Fruit fly (Drosophila melanogaster): ENCODE data around the gene slo.

The slo gene

DNA sequence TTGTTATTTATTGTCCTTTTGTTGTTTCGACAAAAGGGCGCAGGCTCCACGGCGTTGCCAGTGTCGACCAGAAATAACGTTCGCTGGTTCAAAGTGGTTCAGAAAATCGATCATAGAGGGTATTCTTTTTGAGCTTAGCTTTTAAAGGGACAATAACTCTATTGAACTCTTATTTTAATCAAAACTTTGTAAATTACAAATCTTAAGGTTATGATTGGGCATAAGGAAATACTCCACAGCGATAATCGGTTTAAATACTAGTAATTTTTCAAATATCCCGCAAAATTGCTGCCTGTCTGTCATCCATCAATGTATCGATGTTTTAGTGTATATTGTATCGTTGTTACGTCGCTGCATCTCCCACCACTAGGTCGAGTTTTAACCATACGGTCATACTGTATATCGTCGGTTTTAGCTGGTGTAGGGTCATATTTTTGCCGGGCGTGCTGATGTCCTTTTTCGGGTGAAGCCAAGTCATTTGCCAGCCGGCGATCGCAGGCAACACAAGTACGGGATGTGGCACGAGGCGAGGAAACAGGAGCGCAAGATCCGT lies 7.4 kb upstream of the slo start, which contains the start of the genes CG31125 and CG6695 (continued):
- TF ChIP-seq zfh2 (GFP tag; optimal IDR thresholded peaks at IDR 0.05) = peak; percentile 77
- no peak for TF ChIP-seq CG1792 (GFP tag; optimal IDR thresholded peaks at IDR 0.05)
- peak; percentile 85 for TF ChIP-seq Scr (GFP tag; IDR thresholded peaks at IDR 0.05; ENCODE audit: partially characterized antibody)
- 0 out of 3 replicates have a peak, but pooled peaks have one; percentile 40 for TF ChIP-seq zfh1 (GFP tag; IDR thresholded peaks at IDR 0.05)
- TF ChIP-seq CG10431 (GFP tag; optimal IDR thresholded peaks at IDR 0.05) = no peak
- TF ChIP-seq CG13296 (GFP tag; optimal IDR thresholded peaks at IDR 0.05) = no peak
- TF ChIP-seq pho (GFP tag; optimal IDR thresholded peaks at IDR 0.05) = peak; percentile 70
- peak; percentile 21 for TF ChIP-seq CG12942 (GFP tag; optimal IDR thresholded peaks at IDR 0.05)
- no peak for TF ChIP-seq ap (GFP tag; IDR thresholded peaks at IDR 0.05)
- peak; percentile 73 for TF ChIP-seq vnd (GFP tag; IDR thresholded peaks at IDR 0.05; ENCODE audit: partially characterized antibody)
- peak; percentile 86 for TF ChIP-seq CG6791 (GFP tag; IDR thresholded peaks at IDR 0.05; ENCODE audit: partially characterized antibody)
- TF ChIP-seq p53 (GFP tag; optimal IDR thresholded peaks at IDR 0.05) = peak; percentile 52
- no peak for TF ChIP-seq CG6254 (GFP tag; optimal IDR thresholded peaks at IDR 0.05)
- no peak for TF ChIP-seq gce (GFP tag; IDR thresholded peaks at IDR 0.05)
- no peak for TF ChIP-seq CG7271 (tag; optimal IDR thresholded peaks at IDR 0.05)
- peak; percentile 58 for TF ChIP-seq Mad (GFP tag; optimal IDR thresholded peaks at IDR 0.05)
- TF ChIP-seq CG7839 (tag; optimal IDR thresholded peaks at IDR 0.05) = no peak
- TF ChIP-seq az2 (GFP tag; optimal IDR thresholded peaks at IDR 0.05) = peak; percentile 37
- peak; percentile 81 for TF ChIP-seq CG2120 (GFP tag; optimal IDR thresholded peaks at IDR 0.05)
- TF ChIP-seq sens-2 (GFP tag; IDR thresholded peaks at IDR 0.05) = no peak
- TF ChIP-seq CG31388 (GFP tag; optimal IDR thresholded peaks at IDR 0.05) = no peak
- TF ChIP-seq Kr (GFP tag; optimal IDR thresholded peaks at IDR 0.05) = no peak
- TF ChIP-seq Dll (GFP tag; IDR thresholded peaks at IDR 0.05; ENCODE audit: partially characterized antibody) = peak; percentile 82
- no peak for TF ChIP-seq btn (GFP tag; optimal IDR thresholded peaks at IDR 0.05)
- no peak for TF ChIP-seq HHEX (GFP tag; optimal IDR thresholded peaks at IDR 0.05)
- TF ChIP-seq ase (GFP tag; IDR thresholded peaks at IDR 0.05) = no peak
- TF ChIP-seq Lim3 (GFP tag; IDR thresholded peaks at IDR 0.05) = no peak
- TF ChIP-seq trem (tag; optimal IDR thresholded peaks at IDR 0.05) = peak; percentile 73
- TF ChIP-seq grau (tag; optimal IDR thresholded peaks at IDR 0.05) = peak; percentile 47
- no peak for TF ChIP-seq sens (GFP tag)
- TF ChIP-seq CG5953 (GFP tag; IDR thresholded peaks at IDR 0.05) = no peak
- TF ChIP-seq z (GFP tag; IDR thresholded peaks at IDR 0.05) = no peak
- TF ChIP-seq Mrtf (GFP tag; IDR thresholded peaks at IDR 0.05) = no peak
- peak; percentile 27 for TF ChIP-seq CG4282 (GFP tag; optimal IDR thresholded peaks at IDR 0.05)
- peak; percentile 56 for TF ChIP-seq zen (tag; optimal IDR thresholded peaks at IDR 0.05)
- TF ChIP-seq CG9609 (GFP tag; optimal IDR thresholded peaks at IDR 0.05) = peak; percentile 73
- peak; percentile 18 for TF ChIP-seq Dek (tag; optimal IDR thresholded peaks at IDR 0.05)
- no peak for TF ChIP-seq Hr39 (optimal IDR thresholded peaks at IDR 0.05)
- TF ChIP-seq chm (GFP tag; IDR thresholded peaks at IDR 0.05) = no peak
- TF ChIP-seq D19B (GFP tag; optimal IDR thresholded peaks at IDR 0.05) = no peak
- no peak for TF ChIP-seq lbe (GFP tag; optimal IDR thresholded peaks at IDR 0.05)
- no peak for TF ChIP-seq gt (GFP tag; IDR thresholded peaks at IDR 0.05)
- no peak for TF ChIP-seq pfk (GFP tag; optimal IDR thresholded peaks at IDR 0.05)
- peak; percentile 67 for TF ChIP-seq fu2 (GFP tag; optimal IDR thresholded peaks at IDR 0.05)
- TF ChIP-seq row (GFP tag; IDR thresholded peaks at IDR 0.05) = peak; percentile 70
- no peak for TF ChIP-seq CG6272 (GFP tag; IDR thresholded peaks at IDR 0.05)
- TF ChIP-seq CG18599 (GFP tag; optimal IDR thresholded peaks at IDR 0.05) = no peak
- TF ChIP-seq MBD-R2 (GFP tag; IDR thresholded peaks at IDR 0.05) = peak; percentile 80
- TF ChIP-seq gro (GFP tag; optimal IDR thresholded peaks at IDR 0.05) = peak; percentile 85
- TF ChIP-seq inv (GFP tag; IDR thresholded peaks at IDR 0.05; ENCODE audit: partially characterized antibody) = peak; percentile 81
- peak; percentile 58; the same call in 1 of the 2 replicates for TF ChIP-seq nerfin-2 (GFP tag; IDR thresholded peaks at IDR 0.05; ENCODE audit: partially characterized antibody)
- TF ChIP-seq gcm2 (GFP tag; optimal IDR thresholded peaks at IDR 0.05) = no peak
